Worm (Caenorhabditis elegans): ENCODE results near the gene ser-6.

ser-6 gene

DNA sequence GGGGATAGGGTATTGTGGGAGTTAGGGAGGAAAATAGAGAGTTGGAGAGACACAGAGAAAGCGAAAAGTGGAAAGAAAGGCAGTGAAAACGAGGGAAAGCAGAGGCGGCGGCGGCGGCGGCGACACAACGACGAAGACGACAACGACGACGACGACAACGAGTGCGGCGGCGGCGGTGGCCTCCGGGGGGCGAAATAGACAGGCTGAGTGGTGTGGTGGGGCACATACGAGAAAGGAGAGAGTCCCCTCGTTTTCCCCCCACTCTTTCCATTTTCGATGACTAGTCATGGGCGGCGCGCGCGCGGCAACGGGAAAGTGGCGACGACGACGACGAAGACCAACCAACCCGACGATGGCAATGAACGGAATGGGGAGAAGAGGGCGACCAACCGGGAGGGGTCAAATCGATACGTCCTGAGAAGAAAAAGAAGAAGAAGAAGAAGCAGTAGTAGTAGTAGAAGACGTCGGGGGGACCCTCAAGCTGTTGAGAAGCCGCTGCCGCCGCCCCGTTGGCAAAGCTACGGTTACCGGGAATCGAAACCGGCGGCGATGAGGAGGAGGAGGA, 38.8 kb downstream of the ser-6 start (continued):
- TF ChIP-seq jun-1 (tag; optimal IDR thresholded peaks at IDR 0.05), result peak; percentile 37
- peak; percentile 28 for TF ChIP-seq fkh-10 (GFP tag; optimal IDR thresholded peaks at IDR 0.05)
- TF ChIP-seq nhr-20 (tag; optimal IDR thresholded peaks at IDR 0.05), result peak; percentile 30
- TF ChIP-seq snu-23 (GFP tag; optimal IDR thresholded peaks at IDR 0.05), result peak; percentile 52
- peak; percentile 39 for TF ChIP-seq xbp-1 (tag; optimal IDR thresholded peaks at IDR 0.05)
- no peak for TF ChIP-seq nhr-12 (tag; optimal IDR thresholded peaks at IDR 0.05)
- TF ChIP-seq blmp-1 (tag; optimal IDR thresholded peaks at IDR 0.05), result peak; percentile 99
- TF ChIP-seq efl-1 (optimal IDR thresholded peaks at IDR 0.05), result peak in 1 of 2 experiments; percentile 30
- TF ChIP-seq efl-1 (GFP tag; optimal IDR thresholded peaks at IDR 0.05 in 1 of 2), result peak in 1 of 2 experiments; percentile 73
- peak; percentile 64 for TF ChIP-seq ceh-8 (GFP tag; optimal IDR thresholded peaks at IDR 0.05)
- peak; percentile 68 for TF ChIP-seq nhr-85 (tag)
- peak; percentile 54 for TF ChIP-seq tbx-2 (tag; optimal IDR thresholded peaks at IDR 0.05)
- 0 out of 2 replicates have a peak, but pooled peaks have one; percentile 34 for TF ChIP-seq ceh-88 (GFP tag; IDR thresholded peaks at IDR 0.05)
- peak; percentile 3 for TF ChIP-seq egl-13 (tag; optimal IDR thresholded peaks at IDR 0.05)
- peak; percentile 26 for TF ChIP-seq skn-1 (tag; optimal IDR thresholded peaks at IDR 0.05)

DNA sequence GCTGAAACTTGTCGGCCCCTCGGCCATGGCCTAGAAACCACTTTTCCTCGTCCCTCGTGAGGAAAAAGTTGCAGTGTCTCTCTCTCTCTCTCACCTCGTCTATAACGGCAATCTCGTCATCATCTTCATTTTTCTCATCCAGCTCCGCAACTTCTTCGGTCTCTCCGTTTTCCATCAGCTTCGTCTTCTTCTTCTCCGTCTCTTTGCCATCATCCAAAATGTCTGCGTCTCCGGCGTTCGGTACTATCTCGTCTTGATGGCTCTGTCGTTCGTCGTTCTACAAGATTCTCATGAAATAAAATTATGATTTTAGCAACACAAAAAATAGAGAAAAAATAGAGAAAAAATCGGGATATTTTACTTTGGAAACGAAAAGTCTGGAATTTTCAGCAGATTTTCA, 41.6 kb downstream of the ser-6 start:
- TF ChIP-seq mep-1 (tag; optimal IDR thresholded peaks at IDR 0.05) (peak; percentile 11), fkh-10 (GFP tag; optimal IDR thresholded peaks at IDR 0.05) (no peak), lin-14 (GFP tag; optimal IDR thresholded peaks at IDR 0.05) (peak; percentile 54), hpl-2 (GFP tag; optimal IDR thresholded peaks at IDR 0.05) (no peak), fkh-4 (tag; optimal IDR thresholded peaks at IDR 0.05; ENCODE audit: borderline replicate concordance) (no peak), sptf-1 (tag; optimal IDR thresholded peaks at IDR 0.05) (no peak), lin-13 (GFP tag; optimal IDR thresholded peaks at IDR 0.05) (no peak), efl-1 (optimal IDR thresholded peaks at IDR 0.05) (peak; percentile 5 to 24), efl-1 (GFP tag; optimal IDR thresholded peaks at IDR 0.05 in 1 of 2) (peak in 1 of 2 experiments; percentile 32), egl-13 (tag; optimal IDR thresholded peaks at IDR 0.05) (no peak)

DNA sequence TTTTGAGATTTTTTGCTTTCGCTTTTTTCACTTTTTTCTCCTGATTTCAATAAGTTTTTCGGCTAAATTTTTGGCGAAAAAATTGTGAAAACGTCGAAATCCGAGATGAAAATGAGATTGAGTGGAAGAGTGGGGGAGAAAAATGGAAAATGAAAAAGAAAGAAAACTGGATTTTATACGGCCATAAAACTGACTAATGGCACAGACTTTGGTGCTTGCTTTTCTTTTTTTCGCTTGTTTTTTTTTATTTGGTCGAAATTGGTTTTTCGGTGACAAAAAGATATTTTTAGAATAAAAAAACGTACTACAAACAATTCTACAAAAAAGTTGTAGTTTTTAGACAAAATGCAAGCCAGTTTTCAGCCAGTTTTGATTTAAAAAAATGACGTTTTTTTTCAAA, 42.9 kb downstream of the ser-6 start:
- no peak for TF ChIP-seq nhr-11 (tag; optimal IDR thresholded peaks at IDR 0.05)
- no peak for TF ChIP-seq dpl-1 (GFP tag; optimal IDR thresholded peaks at IDR 0.05)
- TF ChIP-seq vab-15 (tag; optimal IDR thresholded peaks at IDR 0.05), result no peak
- TF ChIP-seq blmp-1 (tag; optimal IDR thresholded peaks at IDR 0.05), result peak; percentile 13

DNA sequence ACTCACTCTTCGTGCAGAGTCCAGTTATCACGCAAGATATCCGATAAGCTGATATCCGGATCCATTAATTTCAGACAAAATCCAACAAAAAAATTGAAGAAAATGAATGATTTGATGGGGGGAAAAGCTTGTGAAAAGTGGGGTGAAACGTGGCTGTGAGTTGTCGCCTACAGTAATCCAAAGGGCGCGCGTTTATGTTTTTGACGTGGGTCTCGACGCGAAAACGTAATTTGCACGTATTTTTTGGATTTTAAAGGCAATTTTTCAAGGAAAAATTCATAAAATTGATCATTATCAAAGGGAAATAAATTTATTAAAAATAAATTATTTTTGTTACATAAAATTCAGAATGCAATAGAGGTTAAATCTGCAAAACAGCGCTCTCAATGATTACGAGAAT, 48.9 kb downstream of the ser-6 start, which contains the start of gene Y54G2A.73:
Y54G2A.73 (minus strand) TSS at position 65 of the 400 bp plus-strand sequence.
- TF ChIP-seq nhr-12 (tag; optimal IDR thresholded peaks at IDR 0.05), result no peak
- TF ChIP-seq C16A3.4 (tag; optimal IDR thresholded peaks at IDR 0.05), result no peak

DNA sequence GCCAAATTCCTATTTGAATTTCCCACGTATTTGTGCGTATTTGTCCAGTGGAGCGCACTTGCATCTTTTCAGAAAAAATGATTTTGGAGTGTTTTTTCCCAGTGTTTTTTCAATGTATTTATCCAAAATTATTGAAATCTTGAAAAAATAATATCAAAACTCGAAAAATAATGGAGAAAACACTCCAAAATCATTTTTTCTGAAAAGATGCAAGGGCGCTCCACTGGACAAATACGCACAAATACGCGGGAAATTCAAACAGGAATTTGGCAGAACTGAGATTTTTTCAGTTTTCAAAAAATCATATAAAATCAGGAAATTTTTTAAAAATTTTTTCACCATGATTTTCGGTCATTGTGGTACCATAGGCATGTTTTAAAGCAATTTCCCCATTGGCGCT, 51.7 kb downstream of the ser-6 start:
- TF ChIP-seq ceh-88 (GFP tag; IDR thresholded peaks at IDR 0.05) (no peak), mdl-1 (tag; optimal IDR thresholded peaks at IDR 0.05) (no peak), fkh-8 (tag; optimal IDR thresholded peaks at IDR 0.05) (no peak), ztf-11 (tag; optimal IDR thresholded peaks at IDR 0.05) (no peak), ets-5 (GFP tag; IDR thresholded peaks at IDR 0.05) (no peak), C04F5.9 (tag; optimal IDR thresholded peaks at IDR 0.05) (no peak), nhr-19 (GFP tag; conservative IDR thresholded peaks at IDR 0.05) (no peak), lir-3 (tag; optimal IDR thresholded peaks at IDR 0.05; ENCODE audit: poor library complexity) (no peak), dpl-1 (GFP tag; optimal IDR thresholded peaks at IDR 0.05) (peak; percentile 24 to 72 (median 60)), C16A3.4 (tag; optimal IDR thresholded peaks at IDR 0.05) (no peak), efl-1 (optimal IDR thresholded peaks at IDR 0.05) (peak in 1 of 2 experiments; percentile 77), efl-1 (GFP tag; optimal IDR thresholded peaks at IDR 0.05 in 1 of 2) (peak; percentile 77 to 97), nhr-47 (tag; optimal IDR thresholded peaks at IDR 0.05) (no peak), elt-2 (tag; optimal IDR thresholded peaks at IDR 0.05) (no peak), pag-3 (tag; optimal IDR thresholded peaks at IDR 0.05; ENCODE audit: borderline replicate concordance, insufficient read depth) (no peak), ces-1 (GFP tag; optimal IDR thresholded peaks at IDR 0.05) (no peak), unc-130 (tag; optimal IDR thresholded peaks at IDR 0.05) (no peak), aha-1 (tag; optimal IDR thresholded peaks at IDR 0.05) (no peak), nhr-11 (tag; optimal IDR thresholded peaks at IDR 0.05) (no peak), lin-14 (GFP tag; optimal IDR thresholded peaks at IDR 0.05) (no peak), Y116A8C.19 (tag; optimal IDR thresholded peaks at IDR 0.05; ENCODE audit: borderline replicate concordance) (no peak), mep-1 (tag; optimal IDR thresholded peaks at IDR 0.05) (no peak), lsy-2 (tag; optimal IDR thresholded peaks at IDR 0.05) (no peak), lin-35 (GFP tag; optimal IDR thresholded peaks at IDR 0.05) (peak in 1 of 2 experiments; percentile 54), ceh-8 (GFP tag; optimal IDR thresholded peaks at IDR 0.05) (no peak), nhr-237 (tag; optimal IDR thresholded peaks at IDR 0.05) (no peak), xbp-1 (tag; optimal IDR thresholded peaks at IDR 0.05) (no peak)
